Fruit fly (Drosophila melanogaster) whole organism, pupa: ENCODE data around the gene hmw.

Experiments used
- CG10348 ChIP-seq: fragments of 200-800 bp; sonication (Bioruptor generic); IDR thresholded peaks from 2 replicates; pipeline ENCODE4 v1.3.6; 2022; ENCODE audit warnings: missing biosample characterization, missing genetic modification characterization
- CG12605 ChIP-seq: fragments of 200-800 bp; sonication (Bioruptor generic); IDR thresholded peaks from 2 replicates; pipeline ENCODE4 v1.3.6; 2022; ENCODE audit warnings: missing biosample characterization, missing genetic modification characterization
- CG14655 ChIP-seq: fragments of 200-800 bp; sonication (Bioruptor generic); optimal IDR thresholded peaks from 3 replicates; lab custom pipeline; 2017; ENCODE audit warnings: mild to moderate bottlenecking, missing biosample characterization, missing genetic modification reagents, missing genetic modification characterization
- CG32121 ChIP-seq: fragments of 200-800 bp; sonication (Bioruptor generic); IDR thresholded peaks from 2 replicates; pipeline ENCODE4 v1.3.6; 2022; ENCODE audit warnings: missing biosample characterization, missing genetic modification characterization
- CG8159 ChIP-seq: fragments of 200-800 bp; sonication (Bioruptor generic); optimal IDR thresholded peaks from 3 replicates; lab custom pipeline; 2018; ENCODE audit warnings: missing biosample characterization, mild to moderate bottlenecking, missing genetic modification characterization, moderate library complexity
- EcR ChIP-seq: fragments of 200-800 bp; sonication (Bioruptor generic); optimal IDR thresholded peaks from 3 replicates; lab custom pipeline; 2019; ENCODE audit warnings: missing biosample characterization, missing genetic modification characterization, mild to moderate bottlenecking, moderate library complexity, missing genetic modification reagents
- Pif1B ChIP-seq: fragments of 200-800 bp; sonication (Bioruptor generic); optimal IDR thresholded peaks from 3 replicates; lab custom pipeline; 2016; ENCODE audit warnings: missing biosample characterization, missing genetic modification characterization
- fd96Ca ChIP-seq: fragments of 200-800 bp; sonication (Bioruptor generic); IDR thresholded peaks from 3 replicates; pipeline ENCODE4 v1.3.6; 2022; ENCODE audit warnings: missing biosample characterization, missing genetic modification characterization
- gl ChIP-seq: fragments of 200-800 bp; sonication (Bioruptor generic); optimal IDR thresholded peaks from 2 replicates; lab custom pipeline; 2018; ENCODE audit warnings: missing biosample characterization, mild to moderate bottlenecking, missing genetic modification characterization
- rn ChIP-seq: fragments of 200-800 bp; sonication (Bioruptor generic); IDR thresholded peaks from 2 replicates; pipeline ENCODE4 v1.3.6; 2022; ENCODE audit warnings: missing biosample characterization, missing genetic modification characterization

- no peak for TF ChIP-seq CG14655 (GFP tag; lab: Kevin White, UChicago)
- TF ChIP-seq gl (tag; lab: Kevin White, UChicago), result no peak
- no peak for TF ChIP-seq CG8159 (tag; lab: Kevin White, UChicago)
- no peak for TF ChIP-seq fd96Ca (GFP tag; lab: Robert Waterston, UW)
- no peak for TF ChIP-seq EcR (GFP tag; lab: Kevin White, UChicago)
- no peak for TF ChIP-seq CG12605 (GFP tag; lab: Robert Waterston, UW)
- TF ChIP-seq Pif1B (GFP tag; lab: Kevin White, UChicago), result no peak
- no peak for TF ChIP-seq rn (GFP tag; lab: Robert Waterston, UW)
- TF ChIP-seq CG32121 (GFP tag; lab: Robert Waterston, UW), result no peak
- TF ChIP-seq CG10348 (GFP tag; lab: Robert Waterston, UW), result no peak
These were observed at the start of gene hmw for dm6 chr3R:18361694-18362093.
